Fruit fly (Drosophila melanogaster): ENCODE measurements around the gene c12.1.

c12.1 gene

DNA sequence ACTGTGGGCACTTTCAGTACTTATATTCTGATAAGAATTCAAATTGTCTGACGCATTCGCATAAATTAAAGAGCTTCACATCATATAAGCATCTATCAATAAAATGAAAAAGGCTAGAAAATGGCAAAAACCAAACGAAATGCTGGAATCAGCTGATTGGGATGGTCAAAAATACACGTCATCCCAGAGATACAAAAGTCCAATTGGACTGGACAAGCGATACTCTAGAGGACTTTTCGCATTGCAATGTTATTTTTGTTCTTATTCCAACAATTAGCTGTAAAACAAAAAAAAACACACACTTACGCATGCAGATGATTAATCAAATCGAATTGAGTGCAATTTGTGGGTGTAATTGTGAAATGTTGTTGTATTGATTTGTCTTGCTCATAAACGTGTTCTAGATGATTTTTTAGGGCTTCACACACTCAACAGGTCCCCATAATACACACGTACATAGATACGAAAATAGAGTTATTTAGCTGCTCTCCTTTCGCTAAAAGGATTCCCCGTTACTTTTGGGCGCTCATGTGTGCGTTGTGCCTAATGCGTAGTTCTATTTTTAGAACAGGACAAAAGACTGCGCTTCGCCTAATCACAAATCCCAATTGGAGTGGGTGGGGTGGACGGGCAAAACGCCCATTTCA, 36.9 kb downstream of the c12.1 start:
- TF ChIP-seq CG11617 (GFP tag; optimal IDR thresholded peaks at IDR 0.05): no peak
- TF ChIP-seq pad (GFP tag; optimal IDR thresholded peaks at IDR 0.05): peak; percentile 40

DNA sequence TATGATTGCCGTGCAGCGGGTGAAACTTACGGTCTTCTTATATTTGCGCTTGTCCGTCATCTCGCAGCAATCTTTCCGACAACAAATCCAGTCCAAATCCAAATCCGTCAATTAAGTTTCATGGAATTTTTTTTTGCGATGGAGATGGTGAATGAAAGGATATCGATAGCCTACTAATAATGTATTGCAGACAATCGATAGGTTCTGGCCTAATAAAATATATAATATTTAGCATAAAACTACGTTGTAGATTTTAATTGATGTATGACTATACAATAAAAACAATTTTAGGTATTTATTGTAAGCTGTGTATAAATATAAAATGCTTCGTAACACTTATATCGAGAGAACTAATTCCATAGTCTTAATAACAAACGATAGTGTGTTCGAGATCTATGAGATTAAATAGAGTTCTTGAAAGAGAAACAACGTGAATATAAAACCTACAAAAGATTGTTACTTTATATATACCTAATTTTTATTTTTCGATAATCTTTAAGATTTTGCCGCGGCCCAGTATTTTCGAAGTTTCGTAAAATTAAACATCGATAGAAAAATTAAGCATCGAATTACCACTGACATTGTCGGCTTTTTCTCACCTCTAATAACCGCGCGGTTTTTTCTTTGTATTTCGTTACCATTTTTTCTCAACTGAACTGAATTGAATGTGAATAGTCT, 46.1 kb downstream of the c12.1 start, which contains the start of the genes Cfp1 and Aladin:
Cfp1 (minus strand) TSS at position 131 of the 678 bp plus-strand sequence.
Aladin (plus strand) TSS at position 584 of the 678 bp plus-strand sequence.
- TF ChIP-seq bab1 (GFP tag; optimal IDR thresholded peaks at IDR 0.05): no peak
- no peak for TF ChIP-seq Clk (GFP tag; optimal IDR thresholded peaks at IDR 0.05)
- no peak for TF ChIP-seq cic (GFP tag; optimal IDR thresholded peaks at IDR 0.05)
- TF ChIP-seq CG33017 (tag; optimal IDR thresholded peaks at IDR 0.05): no peak
- TF ChIP-seq CG1620 (GFP tag; optimal IDR thresholded peaks at IDR 0.05): no peak
- TF ChIP-seq CG11617 (GFP tag; optimal IDR thresholded peaks at IDR 0.05): no peak

DNA sequence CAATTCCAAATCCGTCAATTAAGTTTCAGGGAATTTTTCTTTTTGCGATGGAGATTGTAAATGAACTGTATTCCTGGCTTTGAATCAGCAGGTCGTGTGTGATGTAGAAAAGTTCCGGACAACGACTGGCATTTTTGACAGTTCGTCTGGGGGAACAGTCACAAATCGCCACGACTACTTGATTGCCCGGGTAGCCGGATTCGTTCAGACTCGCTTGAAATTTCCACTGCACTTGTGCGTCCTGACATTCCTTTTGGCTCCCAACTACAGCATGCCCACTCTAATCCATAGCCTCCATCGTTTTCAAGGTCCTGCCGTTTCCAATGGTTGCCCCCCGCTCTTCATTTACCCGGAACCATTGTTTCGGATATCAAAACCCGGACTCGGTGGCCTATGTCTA, 49.2 kb downstream of the c12.1 start, which contains the start of gene CG17440:
CG17440 (minus strand) TSS at position 101 of the 400 bp plus-strand sequence.
- TF ChIP-seq cnc (optimal IDR thresholded peaks at IDR 0.05) (no peak), Crg-1 (GFP tag; optimal IDR thresholded peaks at IDR 0.05) (no peak)
